Worm (Caenorhabditis elegans) whole organism, mixed stage, embryonic: ENCODE measurements around the gene pqn-37.

Experiments used
- bed-3 ChIP-seq: fragments of 200-800 bp; sonication (Bioruptor generic); optimal IDR thresholded peaks from 3 replicates; lab custom pipeline; 2018; ENCODE audit warnings: mild to moderate bottlenecking, missing genetic modification characterization, moderate library complexity, missing compliant biosample characterization
- blmp-1 ChIP-seq: fragments of 150-350 bp; optimal IDR thresholded peaks from 2 replicates; lab custom pipeline; 2014; ENCODE audit warnings: missing biosample characterization, missing genetic modification characterization
- ceh-39 ChIP-seq: fragments of 150-350 bp; optimal IDR thresholded peaks from 2 replicates; lab custom pipeline; 2014; ENCODE audit warnings: missing biosample characterization, missing genetic modification characterization
- ceh-43 ChIP-seq: fragments of 200-800 bp; sonication (Bioruptor generic); optimal IDR thresholded peaks from 2 replicates; lab custom pipeline; 2018; ENCODE audit warnings: mild to moderate bottlenecking, missing genetic modification characterization, moderate library complexity, missing compliant biosample characterization
- ces-1 ChIP-seq: fragments of 150-350 bp; optimal IDR thresholded peaks from 2 replicates; lab custom pipeline; 2014; ENCODE audit warnings: missing biosample characterization, missing genetic modification reagents, missing genetic modification characterization
- cnd-1 ChIP-seq: fragments of 200-800 bp; sonication (Bioruptor generic); optimal IDR thresholded peaks from 2 replicates; lab custom pipeline; 2018; ENCODE audit warnings: mild to moderate bottlenecking, missing genetic modification characterization, missing compliant biosample characterization
- elt-1 ChIP-seq: sonication (generic microtip); optimal IDR thresholded peaks from 2 replicates; lab custom pipeline; 2017; ENCODE audit warnings: missing genetic modification characterization, mild to moderate bottlenecking, missing compliant biosample characterization, antibody characterized with exemption, moderate library complexity, borderline replicate concordance; ENCODE audit not compliant: insufficient read depth
- elt-3 ChIP-seq: fragments of 150-350 bp; optimal IDR thresholded peaks from 2 replicates; lab custom pipeline; 2014; ENCODE audit warnings: missing biosample characterization, missing genetic modification characterization
- flh-1 ChIP-seq: fragments of 200-800 bp; sonication (Bioruptor generic); optimal IDR thresholded peaks from 2 replicates; lab custom pipeline; 2018; ENCODE audit warnings: mild to moderate bottlenecking, missing genetic modification characterization, moderate library complexity, missing compliant biosample characterization
- ham-2 ChIP-seq: fragments of 200-800 bp; sonication (Bioruptor generic); optimal IDR thresholded peaks from 2 replicates; lab custom pipeline; 2018; ENCODE audit warnings: mild to moderate bottlenecking, missing genetic modification characterization, missing compliant biosample characterization
- hlh-1 ChIP-seq: fragments of 150-350 bp; optimal IDR thresholded peaks from 2 replicates; lab custom pipeline; 2014; ENCODE audit warnings: missing biosample characterization, missing genetic modification reagents, missing genetic modification characterization
- lin-13 ChIP-seq: fragments of 150-350 bp; optimal IDR thresholded peaks from 2 replicates; lab custom pipeline; 2014; ENCODE audit warnings: missing biosample characterization, missing genetic modification characterization
- lin-32 ChIP-seq: fragments of 200-800 bp; sonication (Bioruptor generic); optimal IDR thresholded peaks from 2 replicates; lab custom pipeline; 2018; ENCODE audit warnings: mild to moderate bottlenecking, missing genetic modification characterization, missing compliant biosample characterization
- lsy-2 ChIP-seq: fragments of 150-350 bp; optimal IDR thresholded peaks from 2 replicates; lab custom pipeline; 2014; ENCODE audit warnings: missing biosample characterization, missing genetic modification characterization
- mls-2 ChIP-seq: sonication (generic microtip); optimal IDR thresholded peaks from 2 replicates; lab custom pipeline; 2016; ENCODE audit warnings: mild to moderate bottlenecking, missing genetic modification characterization, moderate library complexity, missing compliant biosample characterization
- nhr-12 ChIP-seq: fragments of 150-350 bp; optimal IDR thresholded peaks from 2 replicates; lab custom pipeline; 2014; ENCODE audit warnings: missing biosample characterization, missing genetic modification characterization
- nhr-2 ChIP-seq: fragments of 150-350 bp; optimal IDR thresholded peaks from 2 replicates; lab custom pipeline; 2014; ENCODE audit warnings: missing biosample characterization, missing genetic modification characterization
- nhr-237 ChIP-seq: fragments of 150-350 bp; optimal IDR thresholded peaks from 2 replicates; lab custom pipeline; 2014; ENCODE audit warnings: missing biosample characterization, missing genetic modification characterization
- nhr-28 ChIP-seq: fragments of 150-350 bp; optimal IDR thresholded peaks from 2 replicates; lab custom pipeline; 2014; ENCODE audit warnings: missing biosample characterization, missing genetic modification characterization
- nhr-76 ChIP-seq: sonication (generic microtip); optimal IDR thresholded peaks from 2 replicates; lab custom pipeline; 2017; ENCODE audit warnings: missing biosample characterization, missing genetic modification characterization
- pha-4 ChIP-seq: fragments of 150-350 bp; optimal IDR thresholded peaks from 2 replicates; lab custom pipeline; 2018; ENCODE audit warnings: missing biosample characterization, missing genetic modification reagents, missing genetic modification characterization
- sem-2 ChIP-seq: fragments of 200-800 bp; sonication (Bioruptor generic); optimal IDR thresholded peaks from 2 replicates; lab custom pipeline; 2018; ENCODE audit warnings: mild to moderate bottlenecking, missing genetic modification characterization, missing compliant biosample characterization
- snpc-4 ChIP-seq: fragments of 150-350 bp; optimal IDR thresholded peaks from 2 replicates; lab custom pipeline; 2014; ENCODE audit warnings: missing biosample characterization, missing genetic modification characterization
- sptf-1 ChIP-seq: sonication (generic microtip); optimal IDR thresholded peaks from 2 replicates; lab custom pipeline; 2017; ENCODE audit warnings: mild to moderate bottlenecking, missing genetic modification characterization, moderate library complexity, missing compliant biosample characterization
- tbx-8 ChIP-seq: fragments of 200-800 bp; sonication (Bioruptor generic); optimal IDR thresholded peaks from 2 replicates; lab custom pipeline; 2018; ENCODE audit warnings: mild to moderate bottlenecking, missing genetic modification characterization, moderate library complexity, missing compliant biosample characterization
- unc-120 ChIP-seq: sonication (generic microtip); optimal IDR thresholded peaks from 2 replicates; lab custom pipeline; 2017; ENCODE audit warnings: missing genetic modification characterization, missing compliant biosample characterization; ENCODE audit not compliant: poor library complexity, severe bottlenecking
- unc-39 ChIP-seq: fragments of 150-350 bp; optimal IDR thresholded peaks from 2 replicates; lab custom pipeline; 2014; ENCODE audit warnings: missing biosample characterization, missing genetic modification characterization
- unc-62 ChIP-seq: fragments of 150-350 bp; optimal IDR thresholded peaks from 2 replicates; lab custom pipeline; 2014; ENCODE audit warnings: missing biosample characterization, missing genetic modification reagents, missing genetic modification characterization
- zip-8 ChIP-seq: fragments of 150-350 bp; optimal IDR thresholded peaks from 2 replicates; lab custom pipeline; 2014; ENCODE audit warnings: missing biosample characterization, missing genetic modification characterization

Gene pqn-37

DNA sequence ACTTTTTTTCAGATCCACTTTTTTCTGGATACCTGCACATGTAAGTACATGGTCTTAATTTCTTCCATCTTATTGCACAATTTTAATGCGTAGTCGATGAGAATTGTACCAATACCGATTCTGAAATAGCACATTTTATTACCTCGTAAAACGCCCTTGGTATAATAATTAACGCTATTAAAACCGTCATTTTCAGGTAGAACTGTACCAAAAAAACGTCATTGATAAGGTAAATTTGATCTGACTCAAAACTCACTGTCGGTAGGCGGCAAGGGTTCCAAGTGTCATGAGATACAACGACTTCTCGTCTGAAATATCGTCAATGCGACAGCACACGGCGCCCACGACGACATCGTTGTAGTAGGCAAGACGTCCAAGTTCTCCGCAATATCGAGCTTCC lies 5.9 kb downstream of the pqn-37 start:
- TF ChIP-seq lin-13 (tag; lab: Kevin White, UChicago) (no peak), snpc-4 (no peak), tbx-8 (GFP tag; lab: Kevin White, UChicago) (no peak), nhr-28 (tag; lab: Kevin White, UChicago) (no peak), ham-2 (GFP tag; lab: Kevin White, UChicago) (no peak), nhr-76 (tag; lab: Kevin White, UChicago) (no peak), blmp-1 (tag; lab: Kevin White, UChicago) (no peak), bed-3 (GFP tag; lab: Kevin White, UChicago) (no peak), ceh-43 (no peak), pha-4 (tag; lab: Kevin White, UChicago) (no peak), nhr-237 (no peak), lin-32 (GFP tag; lab: Kevin White, UChicago) (no peak), mls-2 (no peak)

DNA sequence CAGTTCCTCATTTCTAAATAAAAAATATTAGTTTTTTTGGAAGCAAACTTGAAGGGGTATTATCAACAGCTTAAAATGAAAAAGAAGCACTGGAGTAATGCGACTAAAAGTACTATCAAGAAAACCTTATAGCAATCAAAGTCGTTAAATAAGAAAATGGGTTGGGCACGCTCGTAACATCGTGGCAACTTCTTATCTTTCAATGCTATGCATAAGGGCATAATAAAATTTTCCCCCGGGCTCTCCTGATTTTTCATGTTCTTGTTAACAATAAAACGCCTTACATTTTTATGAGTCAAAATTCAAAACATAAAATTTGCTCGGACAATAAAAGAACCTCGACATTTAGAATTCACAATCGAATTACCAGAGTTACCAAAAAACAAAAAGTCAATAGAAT lies 6.7 kb downstream of the pqn-37 start, which contains the start of gene irg-7:
Gene irg-7, minus strand, starts transcription at position 23 of the 400 bp plus-strand sequence.
- TF ChIP-seq lsy-2 (tag; lab: Kevin White, UChicago) (no peak), tbx-8 (GFP tag; lab: Kevin White, UChicago) (no peak), nhr-76 (tag; lab: Kevin White, UChicago) (no peak), ham-2 (GFP tag; lab: Kevin White, UChicago) (no peak), sptf-1 (tag; lab: Kevin White, UChicago) (no peak), unc-120 (no peak), lin-32 (GFP tag; lab: Kevin White, UChicago) (no peak), flh-1 (GFP tag; lab: Kevin White, UChicago) (no peak), snpc-4 (no peak), ceh-39 (tag; lab: Kevin White, UChicago) (no peak), nhr-2 (no peak), hlh-1 (no peak), ces-1 (no peak), lin-13 (tag; lab: Kevin White, UChicago) (no peak), nhr-28 (tag; lab: Kevin White, UChicago) (no peak), elt-1 (tag; lab: Kevin White, UChicago) (no peak), zip-8 (tag; lab: Kevin White, UChicago) (no peak), mls-2 (no peak)

DNA sequence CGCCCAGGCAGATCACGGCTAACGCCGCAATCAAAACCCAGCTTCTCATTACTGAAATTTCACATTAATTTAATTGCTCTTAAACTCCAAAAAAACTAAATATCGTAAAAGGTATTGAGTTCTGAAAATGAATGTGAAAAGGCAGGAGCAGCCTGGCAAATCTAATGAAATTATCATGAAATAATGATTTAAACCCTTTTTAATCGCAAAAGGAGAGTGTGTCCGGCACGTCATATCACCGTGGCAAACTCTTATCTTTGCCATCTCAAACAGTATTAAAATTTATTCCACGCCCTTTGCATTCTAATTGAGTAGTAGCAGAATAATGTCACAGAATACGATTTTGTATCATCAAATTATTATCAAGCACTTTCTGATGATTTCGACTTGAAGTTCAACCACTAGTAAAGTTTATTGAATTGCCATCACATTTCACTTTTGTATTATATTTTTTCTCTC lies 14.9 kb downstream of the pqn-37 start, which contains the start of gene F28B4.3:
Gene F28B4.3, minus strand, starts transcription at position 51 of the 459 bp plus-strand sequence.
- TF ChIP-seq nhr-76 (tag; lab: Kevin White, UChicago) (no peak), sem-2 (GFP tag; lab: Kevin White, UChicago) (no peak), lin-32 (GFP tag; lab: Kevin White, UChicago) (no peak), elt-1 (tag; lab: Kevin White, UChicago) (no peak), cnd-1 (tag; lab: Kevin White, UChicago) (no peak), hlh-1 (no peak), pha-4 (tag; lab: Kevin White, UChicago) (no peak), tbx-8 (GFP tag; lab: Kevin White, UChicago) (no peak), unc-120 (no peak)

DNA sequence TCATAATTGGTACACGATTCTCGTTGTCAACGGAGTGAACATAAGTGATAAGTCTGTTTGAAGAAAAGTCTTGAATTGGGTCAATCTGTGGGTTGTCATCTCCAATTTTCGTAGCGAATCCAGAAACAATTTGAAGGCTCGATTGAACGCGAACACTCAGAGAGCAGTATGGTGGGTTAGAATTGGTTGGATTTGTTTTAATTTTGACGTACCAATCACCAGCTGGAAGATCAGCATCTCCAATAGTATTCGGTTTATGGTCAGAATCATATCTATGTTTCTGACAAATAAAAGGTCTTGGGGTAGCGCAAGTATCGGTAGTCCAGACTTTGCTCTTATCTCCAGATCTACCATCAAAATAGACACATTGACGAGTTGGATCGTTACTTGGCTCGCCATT lies 19.8 kb downstream of the pqn-37 start:
- TF ChIP-seq sem-2 (GFP tag; lab: Kevin White, UChicago) (no peak), unc-39 (tag; lab: Kevin White, UChicago) (no peak), pha-4 (tag; lab: Kevin White, UChicago) (no peak), nhr-12 (tag; lab: Kevin White, UChicago) (no peak), ces-1 (no peak), lin-32 (GFP tag; lab: Kevin White, UChicago) (no peak), ham-2 (GFP tag; lab: Kevin White, UChicago) (no peak), flh-1 (GFP tag; lab: Kevin White, UChicago) (no peak), elt-3 (tag; lab: Kevin White, UChicago) (no peak)

DNA sequence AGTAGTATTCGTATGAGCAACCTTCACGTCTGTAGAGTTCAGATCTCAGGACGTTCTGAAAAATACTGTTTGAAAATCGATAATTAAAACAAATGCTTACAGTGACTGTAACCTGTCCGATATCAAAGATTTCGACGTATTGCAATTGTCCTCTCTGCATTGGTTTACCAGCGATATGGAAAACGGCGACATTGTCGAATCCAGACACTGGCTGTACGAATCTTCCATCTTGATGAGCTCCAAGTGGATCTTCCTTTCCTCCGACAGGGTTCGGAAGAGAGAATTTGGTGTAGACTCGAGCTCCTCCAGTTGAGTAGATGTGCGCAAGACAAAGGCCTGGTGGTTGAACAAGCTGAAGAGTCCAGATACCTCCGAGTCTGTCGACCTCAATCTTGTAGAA lies 21.6 kb downstream of the pqn-37 start:
- no peak for TF ChIP-seq unc-62
- TF ChIP-seq elt-1 (tag; lab: Kevin White, UChicago) = no peak
- TF ChIP-seq lin-32 (GFP tag; lab: Kevin White, UChicago) = no peak
- no peak for TF ChIP-seq snpc-4
- no peak for TF ChIP-seq bed-3 (GFP tag; lab: Kevin White, UChicago)
- TF ChIP-seq ceh-43 = no peak
- no peak for TF ChIP-seq mls-2
